Fruit fly (Drosophila melanogaster): ENCODE measurements around the gene eff.
A peak's percentile ranks its signal among the peaks of the same experiment; 100 is the strongest.

eff gene

dm6 chr3R:14683928-14684327, 57.2 kb downstream of the eff start (continued):
- TF ChIP-seq otp (GFP tag; IDR thresholded peaks at IDR 0.05), result 0 out of 3 replicates have a peak, but pooled peaks have one; percentile 17
- no peak for TF ChIP-seq Optix (GFP tag; IDR thresholded peaks at IDR 0.05)
- TF ChIP-seq Ptx1 (GFP tag; IDR thresholded peaks at IDR 0.05), result peak; percentile 36; the same call in 1 of the 2 replicates
- TF ChIP-seq aop (GFP tag; IDR thresholded peaks at IDR 0.05), result no peak
- TF ChIP-seq CG2712 (tag; optimal IDR thresholded peaks at IDR 0.05), result peak; percentile 23
- TF ChIP-seq CG6689 (GFP tag; IDR thresholded peaks at IDR 0.05), result peak; percentile 35; the same call in 1 of the 2 replicates
- TF ChIP-seq schlank (tag; optimal IDR thresholded peaks at IDR 0.05), result no peak
- 0 out of 2 replicates have a peak, but pooled peaks have one; percentile 33 for TF ChIP-seq ara (GFP tag; IDR thresholded peaks at IDR 0.05)
- TF ChIP-seq Spps (tag; optimal IDR thresholded peaks at IDR 0.05), result no peak
- no peak for TF ChIP-seq CG11398 (GFP tag; optimal IDR thresholded peaks at IDR 0.05)
- no peak for TF ChIP-seq D19A (tag; optimal IDR thresholded peaks at IDR 0.05)
- 0 out of 3 replicates have a peak, but pooled peaks have one; percentile 25 for TF ChIP-seq so (GFP tag; IDR thresholded peaks at IDR 0.05)
- no peak for TF ChIP-seq Max (GFP tag; optimal IDR thresholded peaks at IDR 0.05)
- TF ChIP-seq CG10462 (GFP tag; optimal IDR thresholded peaks at IDR 0.05), result no peak
- TF ChIP-seq tgo (GFP tag; IDR thresholded peaks at IDR 0.05), result peak; percentile 30; the same call in 1 of the 3 replicates
- TF ChIP-seq B-H1 (GFP tag; IDR thresholded peaks at IDR 0.05), result peak; percentile 19; the same call in 1 of the 3 replicates
- TF ChIP-seq CG11085 (GFP tag; IDR thresholded peaks at IDR 0.05), result no peak
- no peak for TF ChIP-seq Pdp1 (GFP tag; optimal IDR thresholded peaks at IDR 0.05)
- no peak for TF ChIP-seq CG17802 (tag; optimal IDR thresholded peaks at IDR 0.05)
- no peak for TF ChIP-seq Rx (GFP tag; IDR thresholded peaks at IDR 0.05)
- TF ChIP-seq CG17568 (GFP tag; optimal IDR thresholded peaks at IDR 0.05), result no peak
- TF ChIP-seq esg (GFP tag; conservative IDR thresholded peaks at IDR 0.05), result 0 out of 2 replicates have a peak, but pooled peaks have one; percentile 11
- no peak for TF ChIP-seq NFAT (GFP tag; IDR thresholded peaks at IDR 0.05)
- TF ChIP-seq CG17912 (GFP tag; optimal IDR thresholded peaks at IDR 0.05), result no peak
- TF ChIP-seq CG11504 (tag; optimal IDR thresholded peaks at IDR 0.05), result peak; percentile 4
- no peak for TF ChIP-seq CG42726 (GFP tag; IDR thresholded peaks at IDR 0.05; ENCODE audit: partially characterized antibody)
- no peak for TF ChIP-seq Poxn (GFP tag; IDR thresholded peaks at IDR 0.05)
- TF ChIP-seq phol (tag; optimal IDR thresholded peaks at IDR 0.05), result peak; percentile 31
- TF ChIP-seq pan (optimal IDR thresholded peaks at IDR 0.05), result no peak
- TF ChIP-seq pan (GFP tag; optimal IDR thresholded peaks at IDR 0.05 in 1 of 2, IDR thresholded peaks at IDR 0.05 in 1 of 2), result peak in 1 of 2 experiments; percentile 38
- TF ChIP-seq tna (GFP tag; IDR thresholded peaks at IDR 0.05; ENCODE audit: partially characterized antibody), result no peak
- TF ChIP-seq CG14441 (GFP tag; IDR thresholded peaks at IDR 0.05), result 0 out of 2 replicates have a peak, but pooled peaks have one; percentile 15
- TF ChIP-seq CG16863 (GFP tag; optimal IDR thresholded peaks at IDR 0.05), result no peak
- no peak for TF ChIP-seq CTCF (GFP tag; optimal IDR thresholded peaks at IDR 0.05)
- TF ChIP-seq CG15269 (tag; optimal IDR thresholded peaks at IDR 0.05), result no peak
- no peak for TF ChIP-seq CG3726 (GFP tag; IDR thresholded peaks at IDR 0.05)
- no peak for TF ChIP-seq Bteb2 (GFP tag; optimal IDR thresholded peaks at IDR 0.05)
- peak; percentile 83 for TF ChIP-seq sens (GFP tag)
- TF ChIP-seq CG32532 (GFP tag; IDR thresholded peaks at IDR 0.05), result 0 out of 2 replicates have a peak, but pooled peaks have one; percentile 32
- no peak for TF ChIP-seq E2f2 (GFP tag; IDR thresholded peaks at IDR 0.05)
- TF ChIP-seq fru (optimal IDR thresholded peaks at IDR 0.05), result no peak
- no peak for TF ChIP-seq CG18764 (GFP tag; optimal IDR thresholded peaks at IDR 0.05)
- no peak for TF ChIP-seq BtbVII (GFP tag; optimal IDR thresholded peaks at IDR 0.05)
- TF ChIP-seq Hr51 (GFP tag; optimal IDR thresholded peaks at IDR 0.05), result no peak
- no peak for TF ChIP-seq bsh (GFP tag; optimal IDR thresholded peaks at IDR 0.05)
- no peak for TF ChIP-seq Dip3 (GFP tag; optimal IDR thresholded peaks at IDR 0.05)
- TF ChIP-seq CG9817 (tag; optimal IDR thresholded peaks at IDR 0.05), result no peak
- peak; percentile 25 for TF ChIP-seq Med (GFP tag)
- TF ChIP-seq row (GFP tag; IDR thresholded peaks at IDR 0.05), result peak; percentile 34; the same call in 1 of the 3 replicates
- no peak for TF ChIP-seq CG18011 (GFP tag; optimal IDR thresholded peaks at IDR 0.05)
- TF ChIP-seq sr (GFP tag; IDR thresholded peaks at IDR 0.05), result no peak
- no peak for TF ChIP-seq CG8089 (GFP tag; optimal IDR thresholded peaks at IDR 0.05)

Measured in whole organism, embryonic.